Worm (Caenorhabditis elegans) whole organism, L3 larva: ENCODE measurements around the gene dph-3.

Source experiments
- ZK546.5 ChIP-seq: sonication (generic microtip); optimal IDR thresholded peaks from 2 replicates; lab custom pipeline; 2017; ENCODE audit warnings: missing biosample characterization, missing genetic modification characterization
- ama-1 ChIP-seq: fragments of 150-350 bp; optimal IDR thresholded peaks from 2 replicates; lab custom pipeline; 2018
- daf-12 ChIP-seq: fragments of 150-350 bp; optimal IDR thresholded peaks from 2 replicates; lab custom pipeline; 2014; ENCODE audit warnings: missing biosample characterization, missing genetic modification reagents, missing genetic modification characterization
- elt-3 ChIP-seq, 3 experiments: fragments of 150-350 bp in 1 of 3; sonication (generic microtip) in 2 of 3; optimal IDR thresholded peaks; 2 replicates in 2 of 3; 4 replicates in 1 of 3; lab custom pipeline; 2014 to 2017; ENCODE audit warnings: missing biosample characterization in 3 of 3, missing genetic modification characterization in 3 of 3
- fkh-10 ChIP-seq: sonication (generic microtip); optimal IDR thresholded peaks from 2 replicates; lab custom pipeline; 2017; ENCODE audit warnings: missing biosample characterization, missing genetic modification reagents, missing genetic modification characterization
- lin-15B ChIP-seq: fragments of 150-350 bp; optimal IDR thresholded peaks from 2 replicates; lab custom pipeline; 2014; ENCODE audit warnings: missing biosample characterization, missing genetic modification characterization
- lin-39 ChIP-seq: fragments of 150-350 bp; optimal IDR thresholded peaks from 2 replicates; lab custom pipeline; 2018; ENCODE audit warnings: missing biosample characterization, missing genetic modification reagents, missing genetic modification characterization
- mdl-1 ChIP-seq: fragments of 150-350 bp; optimal IDR thresholded peaks from 2 replicates; lab custom pipeline; 2014; ENCODE audit warnings: missing biosample characterization, missing genetic modification characterization
- nhr-12 ChIP-seq: fragments of 150-350 bp; optimal IDR thresholded peaks from 2 replicates; lab custom pipeline; 2014; ENCODE audit warnings: missing biosample characterization, missing genetic modification characterization
- nhr-23 ChIP-seq: fragments of 150-350 bp; optimal IDR thresholded peaks from 2 replicates; lab custom pipeline; 2014; ENCODE audit warnings: missing biosample characterization, missing genetic modification reagents, missing genetic modification characterization
- nhr-237 ChIP-seq: fragments of 150-350 bp; optimal IDR thresholded peaks from 2 replicates; lab custom pipeline; 2014; ENCODE audit warnings: missing biosample characterization, missing genetic modification characterization
- nhr-67 ChIP-seq: fragments of 150-350 bp; optimal IDR thresholded peaks from 2 replicates; lab custom pipeline; 2014; ENCODE audit warnings: missing biosample characterization, missing genetic modification characterization
- snpc-4 ChIP-seq: fragments of 150-350 bp; optimal IDR thresholded peaks from 2 replicates; lab custom pipeline; 2014; ENCODE audit warnings: missing biosample characterization, missing genetic modification characterization
- unc-39 ChIP-seq: sonication (generic microtip); optimal IDR thresholded peaks from 4 replicates; lab custom pipeline; 2017; ENCODE audit warnings: missing biosample characterization, missing genetic modification characterization

- TF ChIP-seq ZK546.5 (tag; lab: Kevin White, UChicago) = no peak
- no peak for TF ChIP-seq elt-3 (tag; optimal IDR thresholded peaks at IDR 0.05; lab: Kevin White, UChicago)
- no peak for TF ChIP-seq nhr-67 (tag; lab: Kevin White, UChicago)
- no peak for TF ChIP-seq nhr-12 (tag; lab: Kevin White, UChicago)
- TF ChIP-seq lin-39 (tag; lab: Kevin White, UChicago) = no peak
- no peak for TF ChIP-seq lin-15B
- TF ChIP-seq nhr-23 = no peak
- no peak for TF ChIP-seq unc-39 (tag; lab: Kevin White, UChicago)
- TF ChIP-seq ama-1 (lab: Kevin White, UChicago) = no peak
- no peak for TF ChIP-seq daf-12 (tag; lab: Kevin White, UChicago)
- no peak for TF ChIP-seq fkh-10 (GFP tag; lab: Kevin White, UChicago)
- TF ChIP-seq nhr-237 (tag; lab: Kevin White, UChicago) = no peak
- TF ChIP-seq mdl-1 (tag; lab: Kevin White, UChicago) = no peak
- TF ChIP-seq snpc-4 = no peak
Measured at ce11 chrIV:9682514-9682913, 24.4 kb upstream of the dph-3 start, which contains the start of gene ins-7.
